Worm (Caenorhabditis elegans) whole organism, L4/young adult: ENCODE data around the gene folr-1.

ENCODE experiments used
- W03F9.2 ChIP-seq: fragments of 150-350 bp; optimal IDR thresholded peaks from 2 replicates; lab custom pipeline; 2014; ENCODE audit warnings: missing biosample characterization, missing genetic modification characterization
- dao-5 ChIP-seq: sonication (generic microtip); optimal IDR thresholded peaks from 2 replicates; lab custom pipeline; 2016; ENCODE audit warnings: missing genotype, missing genetic modification characterization, moderate library complexity, missing compliant biosample characterization
- him-1 ChIP-seq: sonication (generic microtip); optimal IDR thresholded peaks from 2 replicates; lab custom pipeline; 2016; ENCODE audit warnings: missing genotype, missing genetic modification reagents, missing genetic modification characterization, missing compliant biosample characterization

- TF ChIP-seq him-1 = no peak
- no peak for TF ChIP-seq dao-5
- TF ChIP-seq W03F9.2 = no peak
Observed at ce11 chrX:9883837-9884324, 35.2 kb upstream of the folr-1 start, which contains the start of gene mrp-4.
